Worm (Caenorhabditis elegans) whole organism, mixed stage, embryonic: ENCODE data around the gene srh-41.

Experiments
- M03D4.4 ChIP-seq: sonication (generic microtip); optimal IDR thresholded peaks from 2 replicates; lab custom pipeline; 2017; ENCODE audit warnings: mild to moderate bottlenecking, missing genetic modification characterization, missing compliant biosample characterization
- bed-3 ChIP-seq: fragments of 200-800 bp; sonication (Bioruptor generic); optimal IDR thresholded peaks from 3 replicates; lab custom pipeline; 2018; ENCODE audit warnings: mild to moderate bottlenecking, missing genetic modification characterization, moderate library complexity, missing compliant biosample characterization
- blmp-1 ChIP-seq: fragments of 150-350 bp; optimal IDR thresholded peaks from 2 replicates; lab custom pipeline; 2014; ENCODE audit warnings: missing biosample characterization, missing genetic modification characterization
- ceh-39 ChIP-seq: fragments of 150-350 bp; optimal IDR thresholded peaks from 2 replicates; lab custom pipeline; 2014; ENCODE audit warnings: missing biosample characterization, missing genetic modification characterization
- ceh-43 ChIP-seq: fragments of 200-800 bp; sonication (Bioruptor generic); optimal IDR thresholded peaks from 2 replicates; lab custom pipeline; 2018; ENCODE audit warnings: mild to moderate bottlenecking, missing genetic modification characterization, moderate library complexity, missing compliant biosample characterization
- ceh-83 ChIP-seq: fragments of 200-800 bp; sonication (Bioruptor generic); optimal IDR thresholded peaks from 2 replicates; lab custom pipeline; 2018; ENCODE audit warnings: mild to moderate bottlenecking, missing genetic modification characterization, missing compliant biosample characterization
- ces-1 ChIP-seq: fragments of 150-350 bp; optimal IDR thresholded peaks from 2 replicates; lab custom pipeline; 2014; ENCODE audit warnings: missing biosample characterization, missing genetic modification reagents, missing genetic modification characterization
- cnd-1 ChIP-seq: fragments of 200-800 bp; sonication (Bioruptor generic); optimal IDR thresholded peaks from 2 replicates; lab custom pipeline; 2018; ENCODE audit warnings: mild to moderate bottlenecking, missing genetic modification characterization, missing compliant biosample characterization
- drap-1 ChIP-seq: fragments of 200-800 bp; sonication (Bioruptor generic); optimal IDR thresholded peaks from 3 replicates; lab custom pipeline; 2018; ENCODE audit warnings: mild to moderate bottlenecking, missing genetic modification characterization, missing compliant biosample characterization
- elt-1 ChIP-seq: sonication (generic microtip); optimal IDR thresholded peaks from 2 replicates; lab custom pipeline; 2017; ENCODE audit warnings: missing genetic modification characterization, mild to moderate bottlenecking, missing compliant biosample characterization, antibody characterized with exemption, moderate library complexity, borderline replicate concordance; ENCODE audit not compliant: insufficient read depth
- elt-3 ChIP-seq: fragments of 150-350 bp; optimal IDR thresholded peaks from 2 replicates; lab custom pipeline; 2014; ENCODE audit warnings: missing biosample characterization, missing genetic modification characterization
- flh-1 ChIP-seq: fragments of 200-800 bp; sonication (Bioruptor generic); optimal IDR thresholded peaks from 2 replicates; lab custom pipeline; 2018; ENCODE audit warnings: mild to moderate bottlenecking, missing genetic modification characterization, moderate library complexity, missing compliant biosample characterization
- ham-2 ChIP-seq: fragments of 200-800 bp; sonication (Bioruptor generic); optimal IDR thresholded peaks from 2 replicates; lab custom pipeline; 2018; ENCODE audit warnings: mild to moderate bottlenecking, missing genetic modification characterization, missing compliant biosample characterization
- hlh-1 ChIP-seq: fragments of 150-350 bp; optimal IDR thresholded peaks from 2 replicates; lab custom pipeline; 2014; ENCODE audit warnings: missing biosample characterization, missing genetic modification reagents, missing genetic modification characterization
- lin-13 ChIP-seq: fragments of 150-350 bp; optimal IDR thresholded peaks from 2 replicates; lab custom pipeline; 2014; ENCODE audit warnings: missing biosample characterization, missing genetic modification characterization
- lin-32 ChIP-seq: fragments of 200-800 bp; sonication (Bioruptor generic); optimal IDR thresholded peaks from 2 replicates; lab custom pipeline; 2018; ENCODE audit warnings: mild to moderate bottlenecking, missing genetic modification characterization, missing compliant biosample characterization
- lsy-2 ChIP-seq: fragments of 150-350 bp; optimal IDR thresholded peaks from 2 replicates; lab custom pipeline; 2014; ENCODE audit warnings: missing biosample characterization, missing genetic modification characterization
- mab-5 ChIP-seq: fragments of 150-350 bp; optimal IDR thresholded peaks from 2 replicates; lab custom pipeline; 2014; ENCODE audit warnings: missing biosample characterization, missing genetic modification characterization
- mls-2 ChIP-seq: sonication (generic microtip); optimal IDR thresholded peaks from 2 replicates; lab custom pipeline; 2016; ENCODE audit warnings: mild to moderate bottlenecking, missing genetic modification characterization, moderate library complexity, missing compliant biosample characterization
- nhr-12 ChIP-seq: fragments of 150-350 bp; optimal IDR thresholded peaks from 2 replicates; lab custom pipeline; 2014; ENCODE audit warnings: missing biosample characterization, missing genetic modification characterization
- nhr-2 ChIP-seq: fragments of 150-350 bp; optimal IDR thresholded peaks from 2 replicates; lab custom pipeline; 2014; ENCODE audit warnings: missing biosample characterization, missing genetic modification characterization
- nhr-237 ChIP-seq: fragments of 150-350 bp; optimal IDR thresholded peaks from 2 replicates; lab custom pipeline; 2014; ENCODE audit warnings: missing biosample characterization, missing genetic modification characterization
- nhr-28 ChIP-seq: fragments of 150-350 bp; optimal IDR thresholded peaks from 2 replicates; lab custom pipeline; 2014; ENCODE audit warnings: missing biosample characterization, missing genetic modification characterization
- nhr-76 ChIP-seq: sonication (generic microtip); optimal IDR thresholded peaks from 2 replicates; lab custom pipeline; 2017; ENCODE audit warnings: missing biosample characterization, missing genetic modification characterization
- sem-2 ChIP-seq: fragments of 200-800 bp; sonication (Bioruptor generic); optimal IDR thresholded peaks from 2 replicates; lab custom pipeline; 2018; ENCODE audit warnings: mild to moderate bottlenecking, missing genetic modification characterization, missing compliant biosample characterization
- tbx-8 ChIP-seq: fragments of 200-800 bp; sonication (Bioruptor generic); optimal IDR thresholded peaks from 2 replicates; lab custom pipeline; 2018; ENCODE audit warnings: mild to moderate bottlenecking, missing genetic modification characterization, moderate library complexity, missing compliant biosample characterization
- unc-120 ChIP-seq: sonication (generic microtip); optimal IDR thresholded peaks from 2 replicates; lab custom pipeline; 2017; ENCODE audit warnings: missing genetic modification characterization, missing compliant biosample characterization; ENCODE audit not compliant: poor library complexity, severe bottlenecking
- unc-39 ChIP-seq: fragments of 150-350 bp; optimal IDR thresholded peaks from 2 replicates; lab custom pipeline; 2014; ENCODE audit warnings: missing biosample characterization, missing genetic modification characterization
- unc-62 ChIP-seq: fragments of 150-350 bp; optimal IDR thresholded peaks from 2 replicates; lab custom pipeline; 2014; ENCODE audit warnings: missing biosample characterization, missing genetic modification reagents, missing genetic modification characterization
- zip-8 ChIP-seq: fragments of 150-350 bp; optimal IDR thresholded peaks from 2 replicates; lab custom pipeline; 2014; ENCODE audit warnings: missing biosample characterization, missing genetic modification characterization

Gene srh-41

DNA sequence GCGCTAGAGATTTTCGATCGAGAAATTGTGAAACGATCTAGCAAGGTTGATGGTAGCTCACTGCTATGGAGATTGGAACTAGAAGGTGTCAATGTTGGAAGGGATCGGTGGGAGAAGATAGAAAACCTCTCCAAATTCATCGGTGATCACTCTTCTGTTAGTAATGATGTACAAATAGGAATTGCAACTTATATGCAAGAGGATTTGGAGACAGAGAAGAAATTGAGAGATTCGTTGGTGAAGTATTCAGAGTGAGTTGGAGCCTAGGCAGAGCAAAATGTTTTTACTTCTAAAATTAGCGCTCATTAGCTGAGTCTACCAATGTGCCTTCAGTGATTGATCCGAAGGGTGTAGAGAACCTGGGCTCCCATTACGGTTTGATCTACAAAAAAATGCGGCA, 7.2 kb upstream of the srh-41 start:
- TF ChIP-seq elt-1: no peak
- no peak for TF ChIP-seq ceh-39
- TF ChIP-seq nhr-2: no peak
- TF ChIP-seq nhr-76 (tag; lab: Kevin White, UChicago): no peak
- TF ChIP-seq ces-1: no peak
- no peak for TF ChIP-seq tbx-8 (GFP tag; lab: Kevin White, UChicago)
- TF ChIP-seq lin-13 (tag; lab: Kevin White, UChicago): no peak
- no peak for TF ChIP-seq sem-2
- TF ChIP-seq, all 35 proteins: peak for 0

DNA sequence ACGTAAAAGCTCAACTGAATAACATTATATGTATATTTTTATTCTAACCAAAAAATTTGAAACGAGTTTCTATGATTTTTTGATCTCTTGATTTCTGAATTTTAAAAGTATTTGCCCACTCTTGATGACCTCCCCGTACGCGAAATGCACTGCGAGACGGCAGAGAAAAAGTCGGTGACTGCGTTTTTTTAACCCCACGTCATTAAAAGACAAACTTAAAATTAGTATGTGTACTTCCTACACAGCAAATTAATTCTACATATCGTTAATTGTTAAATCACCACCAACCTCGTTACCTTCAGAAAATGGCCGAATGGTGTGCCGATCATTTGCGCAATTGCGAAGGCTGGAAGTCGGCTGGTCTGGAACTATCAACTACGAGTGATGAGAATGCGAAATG, 5.3 kb upstream of the srh-41 start, which contains the start of gene Y54G11A.4:
Gene Y54G11A.4 (plus strand): TSS at position 301 of the 400 bp plus-strand sequence.
- no peak for TF ChIP-seq unc-120
- TF ChIP-seq, all 35 proteins: peak for 0

DNA sequence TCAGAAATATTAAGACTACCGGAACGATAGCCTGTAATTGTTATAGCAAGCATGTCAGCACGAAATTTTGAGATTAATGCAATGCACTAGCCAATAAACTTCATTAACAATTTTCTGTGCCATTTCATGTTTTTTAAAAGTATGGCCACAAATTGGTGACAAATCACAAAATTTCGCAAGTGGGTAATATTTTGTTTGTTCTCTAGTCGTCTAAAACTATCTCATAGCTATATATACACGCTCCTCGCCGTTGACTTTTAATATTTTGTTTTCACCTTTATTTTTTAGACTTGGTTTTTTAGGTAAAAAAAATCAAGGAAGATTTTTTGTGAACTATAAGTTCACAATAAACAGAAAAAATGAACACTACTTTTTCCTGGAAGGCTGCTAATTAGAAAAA, 3.7 kb upstream of the srh-41 start:
- TF ChIP-seq hlh-1 (tag; lab: Kevin White, UChicago) (no peak), cnd-1 (tag; lab: Kevin White, UChicago) (no peak), ham-2 (GFP tag; lab: Kevin White, UChicago) (no peak), M03D4.4 (tag; lab: Kevin White, UChicago) (no peak), unc-62 (GFP tag; lab: Kevin White, UChicago) (no peak), mls-2 (no peak), nhr-237 (tag; lab: Kevin White, UChicago) (no peak), ceh-83 (GFP tag; lab: Kevin White, UChicago) (no peak)

DNA sequence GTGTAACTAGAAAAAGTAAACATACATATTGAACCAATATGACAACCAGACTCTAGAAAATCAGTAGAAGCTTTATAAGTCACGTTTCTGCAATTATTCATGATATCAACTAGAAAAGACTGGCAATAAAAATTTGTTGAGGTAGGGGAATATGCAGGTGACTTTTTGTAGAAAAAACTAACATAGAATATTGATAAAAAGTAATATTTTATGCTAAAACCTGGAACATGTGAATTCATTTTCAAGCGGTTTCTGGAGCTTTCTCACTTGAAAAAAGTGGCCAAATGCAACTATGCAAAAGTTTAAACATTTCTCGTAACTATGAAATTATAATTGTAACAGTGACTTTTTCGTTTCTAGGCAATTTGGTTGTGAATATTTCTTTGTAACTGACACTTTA, 1.8 kb upstream of the srh-41 start, which contains the start of gene srh-42:
Gene srh-42 (minus strand): TSS at position 101 of the 400 bp plus-strand sequence.
- TF ChIP-seq lsy-2 (no peak), sem-2 (no peak), nhr-237 (tag; lab: Kevin White, UChicago) (no peak), elt-1 (no peak)
- TF ChIP-seq, all 35 proteins: peak for 0

DNA sequence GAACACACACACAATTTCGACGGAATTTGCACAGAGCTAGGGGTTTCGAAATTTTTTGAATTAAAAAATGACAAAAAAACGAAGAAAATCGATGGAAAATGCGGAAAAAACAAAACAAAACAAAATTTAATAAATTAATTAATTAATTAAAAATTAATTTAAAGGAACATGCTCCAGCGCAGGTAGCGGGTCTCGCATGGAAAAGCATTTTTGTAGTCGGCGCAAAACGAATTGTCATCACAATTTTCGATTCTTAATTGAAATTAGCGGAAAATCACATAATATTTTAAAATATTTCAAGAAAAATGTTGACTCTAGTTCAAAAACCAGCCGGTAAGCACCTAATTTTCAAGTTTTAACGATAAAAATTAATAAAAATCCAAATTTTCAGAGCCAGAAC, 10.8 kb downstream of the srh-41 start, which contains the start of gene Y54G11A.3:
Gene Y54G11A.3 (plus strand): TSS at position 213 of the 400 bp plus-strand sequence.
- TF ChIP-seq blmp-1 (tag; lab: Kevin White, UChicago): no peak
- TF ChIP-seq sem-2: no peak
- no peak for TF ChIP-seq mab-5 (tag; lab: Kevin White, UChicago)
- TF ChIP-seq lin-13 (tag; lab: Kevin White, UChicago): no peak
- no peak for TF ChIP-seq ham-2 (GFP tag; lab: Kevin White, UChicago)
- TF ChIP-seq, all 35 proteins: peak for 0

DNA sequence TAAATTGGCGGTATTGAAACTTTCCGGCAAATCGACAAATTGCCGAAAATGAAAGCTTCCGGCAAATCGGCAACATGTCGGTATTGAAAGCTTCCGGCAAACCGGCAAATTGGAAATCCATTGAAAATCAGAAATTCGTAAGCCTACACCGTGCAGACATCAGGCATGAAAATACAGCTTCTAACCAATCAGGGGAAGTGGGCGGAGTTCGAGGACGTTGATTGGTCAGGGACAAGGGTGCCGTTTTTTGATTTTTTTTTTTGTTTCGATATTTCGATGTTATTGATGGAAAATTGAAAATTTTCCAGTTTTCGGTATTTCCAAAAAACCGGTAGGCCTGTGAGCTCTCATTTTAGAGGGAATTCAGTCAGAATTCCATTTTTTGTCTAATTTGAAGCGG, 17.3 kb downstream of the srh-41 start:
- TF ChIP-seq bed-3 (GFP tag; lab: Kevin White, UChicago): no peak
- no peak for TF ChIP-seq nhr-12
- no peak for TF ChIP-seq hlh-1 (tag; lab: Kevin White, UChicago)
- TF ChIP-seq tbx-8 (GFP tag; lab: Kevin White, UChicago): no peak
- TF ChIP-seq ceh-43 (GFP tag; lab: Kevin White, UChicago): no peak
- no peak for TF ChIP-seq zip-8
- no peak for TF ChIP-seq unc-62 (GFP tag; lab: Kevin White, UChicago)
- TF ChIP-seq nhr-76 (tag; lab: Kevin White, UChicago): no peak
- no peak for TF ChIP-seq flh-1
- no peak for TF ChIP-seq nhr-28 (tag; lab: Kevin White, UChicago)
- TF ChIP-seq unc-120: no peak
- no peak for TF ChIP-seq elt-3
- no peak for TF ChIP-seq lin-32 (GFP tag; lab: Kevin White, UChicago)
- no peak for TF ChIP-seq ham-2 (GFP tag; lab: Kevin White, UChicago)
- TF ChIP-seq nhr-2: no peak
- no peak for TF ChIP-seq drap-1 (GFP tag; lab: Kevin White, UChicago)
- no peak for TF ChIP-seq nhr-237 (tag; lab: Kevin White, UChicago)
- TF ChIP-seq blmp-1 (tag; lab: Kevin White, UChicago): no peak
- TF ChIP-seq unc-39 (tag; lab: Kevin White, UChicago): no peak
